Fruit fly (Drosophila melanogaster): ENCODE data around the gene Ggt-1.

Gene Ggt-1

dm6 chrX:18552451-18552850 is 40.1 kb upstream of the Ggt-1 start (continued):
- TF ChIP-seq sna (GFP tag; IDR thresholded peaks at IDR 0.05; ENCODE audit: partially characterized antibody) (no peak), p53 (GFP tag; optimal IDR thresholded peaks at IDR 0.05) (no peak), jumu (GFP tag; optimal IDR thresholded peaks at IDR 0.05) (no peak), CG18011 (GFP tag; optimal IDR thresholded peaks at IDR 0.05) (no peak), odd (GFP tag; optimal IDR thresholded peaks at IDR 0.05) (no peak), sqz (GFP tag; optimal IDR thresholded peaks at IDR 0.05) (no peak), tna (GFP tag; IDR thresholded peaks at IDR 0.05; ENCODE audit: partially characterized antibody) (no peak), dysf (GFP tag; IDR thresholded peaks at IDR 0.05) (peak; percentile 47; the same call in 2 of the 3 replicates), chn (GFP tag; optimal IDR thresholded peaks at IDR 0.05) (no peak), Hsf (GFP tag; optimal IDR thresholded peaks at IDR 0.05) (no peak), pnt (GFP tag; optimal IDR thresholded peaks at IDR 0.05) (no peak), rib (GFP tag; IDR thresholded peaks at IDR 0.05) (no peak), CG11504 (tag; optimal IDR thresholded peaks at IDR 0.05) (no peak), CoRest (tag; optimal IDR thresholded peaks at IDR 0.05) (peak; percentile 40), btn (GFP tag; optimal IDR thresholded peaks at IDR 0.05) (no peak), CG7745 (tag; optimal IDR thresholded peaks at IDR 0.05) (no peak), cwo (GFP tag; optimal IDR thresholded peaks at IDR 0.05) (no peak), sisA (GFP tag; IDR thresholded peaks at IDR 0.05) (peak; percentile 29; the same call in 1 of the 2 replicates), CG3065 (GFP tag; optimal IDR thresholded peaks at IDR 0.05) (no peak), tup (GFP tag; optimal IDR thresholded peaks at IDR 0.05) (no peak), HLH4C (GFP tag; IDR thresholded peaks at IDR 0.05; ENCODE audit: partially characterized antibody) (no peak), CG17802 (tag; optimal IDR thresholded peaks at IDR 0.05) (no peak), CkIIα-i1 (GFP tag; IDR thresholded peaks at IDR 0.05) (no peak), mirr (GFP tag; optimal IDR thresholded peaks at IDR 0.05) (no peak), Vsx1 (GFP tag; optimal IDR thresholded peaks at IDR 0.05) (no peak), ATbp (GFP tag; optimal IDR thresholded peaks at IDR 0.05) (peak; percentile 33), stc (GFP tag; IDR thresholded peaks at IDR 0.05) (no peak), Bteb2 (GFP tag; optimal IDR thresholded peaks at IDR 0.05) (no peak), insv (GFP tag; optimal IDR thresholded peaks at IDR 0.05) (no peak), CG6854 (GFP tag; optimal IDR thresholded peaks at IDR 0.05) (no peak), CG10274 (GFP tag; optimal IDR thresholded peaks at IDR 0.05) (no peak), CG6272 (GFP tag; IDR thresholded peaks at IDR 0.05) (no peak), lola (GFP tag; optimal IDR thresholded peaks at IDR 0.05) (peak in 1 of 3 experiments; percentile 59), Lim3 (GFP tag; IDR thresholded peaks at IDR 0.05) (no peak), corto (GFP tag; optimal IDR thresholded peaks at IDR 0.05) (no peak), Dek (tag; optimal IDR thresholded peaks at IDR 0.05) (no peak), Hmx (GFP tag; optimal IDR thresholded peaks at IDR 0.05) (no peak), CG7928 (GFP tag; optimal IDR thresholded peaks at IDR 0.05) (no peak), disco-r (GFP tag; optimal IDR thresholded peaks at IDR 0.05) (no peak), tap (tag; optimal IDR thresholded peaks at IDR 0.05) (no peak), CG9817 (tag; optimal IDR thresholded peaks at IDR 0.05) (no peak), MTF-1 (GFP tag; optimal IDR thresholded peaks at IDR 0.05; ENCODE audit: borderline replicate concordance) (no peak), Usf (GFP tag; optimal IDR thresholded peaks at IDR 0.05) (no peak), al (GFP tag; IDR thresholded peaks at IDR 0.05) (no peak), toy (GFP tag; IDR thresholded peaks at IDR 0.05) (no peak), dan (GFP tag; IDR thresholded peaks at IDR 0.05) (no peak), Awh (GFP tag; IDR thresholded peaks at IDR 0.05) (no peak), CG18764 (GFP tag; optimal IDR thresholded peaks at IDR 0.05) (no peak), CG16779 (GFP tag; IDR thresholded peaks at IDR 0.05) (no peak), CG17829 (tag; optimal IDR thresholded peaks at IDR 0.05) (peak; percentile 13), ssp (GFP tag; IDR thresholded peaks at IDR 0.05) (no peak)

Measured in whole organism, embryonic.